Fruit fly (Drosophila melanogaster): ENCODE measurements around the gene Rlip.

The Rlip gene

DNA sequence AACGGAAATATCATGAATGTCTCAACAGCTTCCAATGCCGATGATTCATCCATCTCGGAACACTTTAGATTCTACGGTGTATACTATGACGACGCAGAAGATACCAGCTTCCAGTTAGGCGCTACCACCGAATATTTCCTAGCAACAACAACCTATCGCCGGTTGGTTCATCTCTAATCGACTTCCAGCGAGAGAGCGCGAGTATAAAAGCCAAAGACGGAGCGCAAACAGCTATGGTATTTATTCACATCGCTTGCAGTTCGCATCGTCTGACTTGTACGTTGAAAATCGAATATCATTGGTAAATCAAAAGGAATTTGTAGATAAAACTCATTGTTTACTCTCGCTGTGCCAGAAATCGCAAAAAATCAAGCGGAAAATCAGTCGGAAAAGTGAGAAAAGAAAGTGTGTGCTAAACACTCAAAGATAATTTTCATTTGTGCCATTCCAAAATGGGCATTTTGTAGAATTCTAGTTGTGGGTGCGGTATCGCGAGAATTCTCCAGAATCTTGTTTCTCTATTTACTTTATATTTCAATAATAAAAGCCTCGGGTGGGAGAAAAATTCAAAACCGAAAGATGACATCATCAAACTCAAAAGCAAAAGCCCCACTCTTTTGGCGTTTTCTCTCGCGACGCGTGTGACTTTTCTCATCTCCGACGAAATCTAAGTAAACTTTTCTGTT, 47.7 kb downstream of the Rlip start, which contains the start of gene AnxB9 (continued):
- TF ChIP-seq tup (GFP tag; optimal IDR thresholded peaks at IDR 0.05), result no peak
- peak; percentile 48 for TF ChIP-seq Meics (GFP tag; optimal IDR thresholded peaks at IDR 0.05)
- no peak for TF ChIP-seq pnt (GFP tag; optimal IDR thresholded peaks at IDR 0.05)
- TF ChIP-seq gem (tag; optimal IDR thresholded peaks at IDR 0.05), result no peak
- no peak for TF ChIP-seq Hr39 (optimal IDR thresholded peaks at IDR 0.05)
- peak; percentile 67 for TF ChIP-seq Scr (GFP tag; IDR thresholded peaks at IDR 0.05; ENCODE audit: partially characterized antibody)
- TF ChIP-seq CG7271 (tag; optimal IDR thresholded peaks at IDR 0.05), result no peak
- peak; percentile 37 for TF ChIP-seq CG2678 (tag; optimal IDR thresholded peaks at IDR 0.05)
- no peak for TF ChIP-seq CG9609 (GFP tag; optimal IDR thresholded peaks at IDR 0.05)
- no peak for TF ChIP-seq chm (GFP tag; IDR thresholded peaks at IDR 0.05)
- TF ChIP-seq Kr (GFP tag; optimal IDR thresholded peaks at IDR 0.05), result no peak
- no peak for TF ChIP-seq toy (GFP tag; IDR thresholded peaks at IDR 0.05)
- TF ChIP-seq H2.0 (GFP tag; IDR thresholded peaks at IDR 0.05), result no peak
- TF ChIP-seq CG4730 (GFP tag; IDR thresholded peaks at IDR 0.05), result no peak
- no peak for TF ChIP-seq tll (GFP tag; optimal IDR thresholded peaks at IDR 0.05)
- TF ChIP-seq CG18011 (GFP tag; optimal IDR thresholded peaks at IDR 0.05), result no peak
- no peak for TF ChIP-seq CG31388 (GFP tag; optimal IDR thresholded peaks at IDR 0.05)
- TF ChIP-seq h (optimal IDR thresholded peaks at IDR 0.05), result no peak
- TF ChIP-seq Ravus (GFP tag; IDR thresholded peaks at IDR 0.05), result no peak
- peak; percentile 8 for TF ChIP-seq CG4282 (GFP tag; optimal IDR thresholded peaks at IDR 0.05)
- TF ChIP-seq btn (GFP tag; optimal IDR thresholded peaks at IDR 0.05), result no peak
- TF ChIP-seq dmrt11E (tag; optimal IDR thresholded peaks at IDR 0.05), result no peak
- TF ChIP-seq ro (GFP tag; IDR thresholded peaks at IDR 0.05), result no peak
- no peak for TF ChIP-seq CG7357 (GFP tag; IDR thresholded peaks at IDR 0.05)
- TF ChIP-seq Dad (GFP tag; optimal IDR thresholded peaks at IDR 0.05), result peak; percentile 8
- peak; percentile 5; the same call in 2 of the 3 replicates for TF ChIP-seq knrl (GFP tag; IDR thresholded peaks at IDR 0.05; ENCODE audit: partially characterized antibody)
- peak; percentile 47 for TF ChIP-seq lilli (GFP tag; optimal IDR thresholded peaks at IDR 0.05)
- TF ChIP-seq CG5953 (GFP tag; IDR thresholded peaks at IDR 0.05), result no peak
- peak; percentile 59; the same call in 1 of the 2 replicates for TF ChIP-seq CG32532 (GFP tag; IDR thresholded peaks at IDR 0.05)
- TF ChIP-seq CG17568 (GFP tag; optimal IDR thresholded peaks at IDR 0.05), result peak; percentile 67
- peak; percentile 94 for TF ChIP-seq sd (tag; optimal IDR thresholded peaks at IDR 0.05)
- peak; percentile 4 for TF ChIP-seq CG11504 (tag; optimal IDR thresholded peaks at IDR 0.05)
- TF ChIP-seq CG13424 (tag; optimal IDR thresholded peaks at IDR 0.05), result no peak
- no peak for TF ChIP-seq disco-r (GFP tag; optimal IDR thresholded peaks at IDR 0.05)
- TF ChIP-seq CG3726 (GFP tag; IDR thresholded peaks at IDR 0.05), result no peak
- TF ChIP-seq eve (GFP tag; optimal IDR thresholded peaks at IDR 0.05), result no peak
- no peak for TF ChIP-seq CG3281 (GFP tag; optimal IDR thresholded peaks at IDR 0.05)
- TF ChIP-seq gce (GFP tag; IDR thresholded peaks at IDR 0.05), result no peak
- TF ChIP-seq CG33213 (GFP tag; optimal IDR thresholded peaks at IDR 0.05), result peak; percentile 56
- no peak for TF ChIP-seq ind (GFP tag; optimal IDR thresholded peaks at IDR 0.05)
- TF ChIP-seq Bdp1 (GFP tag; optimal IDR thresholded peaks at IDR 0.05), result no peak
- no peak for TF ChIP-seq crc (GFP tag; optimal IDR thresholded peaks at IDR 0.05)
- peak; percentile 80 for TF ChIP-seq Bgb (GFP tag; IDR thresholded peaks at IDR 0.05; ENCODE audit: partially characterized antibody)
- peak; percentile 42; the same call in 2 of the 3 replicates for TF ChIP-seq row (GFP tag; IDR thresholded peaks at IDR 0.05)
- TF ChIP-seq ewg (GFP tag; optimal IDR thresholded peaks at IDR 0.05), result no peak
- TF ChIP-seq ssp (GFP tag; IDR thresholded peaks at IDR 0.05), result no peak
- TF ChIP-seq gt (GFP tag; IDR thresholded peaks at IDR 0.05), result no peak
- no peak for TF ChIP-seq Hr3 (GFP tag; optimal IDR thresholded peaks at IDR 0.05)
- TF ChIP-seq tx (GFP tag; optimal IDR thresholded peaks at IDR 0.05), result no peak
- peak; percentile 4 for TF ChIP-seq D19A (tag; optimal IDR thresholded peaks at IDR 0.05)
- no peak for TF ChIP-seq Chrac-16 (GFP tag; optimal IDR thresholded peaks at IDR 0.05)
